Fruit fly (Drosophila melanogaster) whole organism: ENCODE data around the gene CG17211.

ENCODE experiments used
- CG8478 ChIP-seq: fragments of >200 bp; optimal IDR thresholded peaks from 2 replicates; lab custom pipeline; 2018; ENCODE audit warnings: inconsistent platforms
- Dll ChIP-seq: fragments of >200 bp; optimal IDR thresholded peaks from 2 replicates; lab custom pipeline; 2017
- EcR ChIP-seq, 2 experiments: fragments of >200 bp; optimal IDR thresholded peaks; 2 replicates each; lab custom pipeline; 2017; ENCODE audit warnings: missing biosample characterization in 2 of 2, missing genetic modification characterization in 2 of 2, missing genetic modification reagents in 2 of 2
- pan ChIP-seq: fragments of >200 bp; optimal IDR thresholded peaks from 2 replicates; lab custom pipeline; 2017
- psq ChIP-seq: fragments of >200 bp; optimal IDR thresholded peaks from 2 replicates; lab custom pipeline; 2017
- usp ChIP-seq: fragments of >200 bp; optimal IDR thresholded peaks from 2 replicates; lab custom pipeline; 2017; ENCODE audit warnings: missing biosample characterization, missing genetic modification characterization, mixed read lengths

- TF ChIP-seq psq (lab: Kevin White, UChicago): no peak
- no peak for TF ChIP-seq pan (lab: Kevin White, UChicago)
- no peak for TF ChIP-seq usp (GFP tag; lab: Kevin White, UChicago)
- no peak for TF ChIP-seq EcR (GFP tag; optimal IDR thresholded peaks at IDR 0.05; lab: Kevin White, UChicago)
- no peak for TF ChIP-seq Dll (lab: Kevin White, UChicago)
- no peak for TF ChIP-seq CG8478 (lab: Kevin White, UChicago)
These were observed 3.4 kb upstream of the CG17211 start, which contains the start of gene Phae2 for dm6 chr2L:12110810-12111209.
